Worm (Caenorhabditis elegans): Measurements from ENCODE around the gene R04D3.4.
"Not testable (repeated sequence)": the region's sequence is repeated elsewhere in the genome, so short reads cannot be mapped to it uniquely, and the experiment has no call there.

The R04D3.4 gene

ce11 chrX:13264550-13264949 lies 24.1 kb downstream of the R04D3.4 start (continued):
- TF ChIP-seq ces-1 (GFP tag; optimal IDR thresholded peaks at IDR 0.05) (no peak), T20F7.1 (GFP tag; optimal IDR thresholded peaks at IDR 0.05) (no peak), nhr-76 (tag; optimal IDR thresholded peaks at IDR 0.05) (no peak), daf-8 (GFP tag; IDR thresholded peaks at IDR 0.05) (0 out of 2 replicates have a peak, but pooled peaks have one; percentile 58)

ce11 chrX:13262195-13262594 lies 26.4 kb downstream of the R04D3.4 start, which contains the start of gene K09A11.1:
Gene K09A11.1 (plus strand): TSS chrX:13262495.
- TF ChIP-seq egl-43 (GFP tag; IDR thresholded peaks at IDR 0.05) (no peak), zip-11 (GFP tag; IDR thresholded peaks at IDR 0.05) (no peak), hif-1 (tag; optimal IDR thresholded peaks at IDR 0.05) (no peak), attf-4 (tag; optimal IDR thresholded peaks at IDR 0.05) (no peak), ceh-20 (GFP tag; IDR thresholded peaks at IDR 0.05) (no peak), T20F7.1 (GFP tag; optimal IDR thresholded peaks at IDR 0.05) (no peak), nhr-41 (GFP tag; IDR thresholded peaks at IDR 0.05) (no peak), ceh-28 (tag; optimal IDR thresholded peaks at IDR 0.05) (no peak), ctbp-1 (GFP tag; IDR thresholded peaks at IDR 0.05) (no peak), pqm-1 (tag; optimal IDR thresholded peaks at IDR 0.05) (no peak), lir-3 (tag; optimal IDR thresholded peaks at IDR 0.05) (no peak), dmd-8 (GFP tag; IDR thresholded peaks at IDR 0.05) (no peak), lin-39 (tag; optimal IDR thresholded peaks at IDR 0.05) (no peak), lin-38 (GFP tag; IDR thresholded peaks at IDR 0.05) (no peak), R02D3.7 (tag; optimal IDR thresholded peaks at IDR 0.05) (no peak), Y5F2A.4 (GFP tag; optimal IDR thresholded peaks at IDR 0.05) (no peak), F10B5.3 (tag; optimal IDR thresholded peaks at IDR 0.05) (no peak), madf-9 (GFP tag; conservative IDR thresholded peaks at IDR 0.05) (no peak)

DNA sequence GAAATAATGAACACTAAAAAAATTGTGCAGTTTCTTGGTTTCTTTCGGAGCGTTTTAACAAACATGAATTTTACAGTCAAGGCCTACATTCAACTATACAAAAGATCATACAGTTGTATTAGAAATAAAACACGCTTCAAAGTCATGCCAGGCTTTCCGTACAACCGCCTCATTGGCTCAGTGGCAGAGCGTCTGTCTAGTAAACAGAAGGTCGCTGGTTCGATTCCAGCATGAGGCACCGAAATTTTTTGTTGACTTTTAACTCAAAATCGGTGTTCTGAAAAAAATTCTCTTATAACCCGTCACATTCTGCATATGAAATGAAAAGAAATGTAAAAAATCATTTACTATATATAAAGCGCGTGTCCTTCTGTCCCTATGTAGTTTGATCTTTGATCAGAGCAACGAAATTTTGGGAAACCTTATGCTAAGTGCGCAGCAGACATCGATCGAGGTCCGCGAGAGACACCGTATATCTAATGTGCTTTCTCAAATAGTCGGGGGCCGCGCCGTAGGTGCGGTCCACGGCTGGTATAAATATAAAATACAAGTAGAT lies 27.5 kb downstream of the R04D3.4 start:
- TF ChIP-seq lin-38 (GFP tag; IDR thresholded peaks at IDR 0.05), result peak; percentile 62
- TF ChIP-seq lin-1 (GFP tag; IDR thresholded peaks at IDR 0.05), result 0 out of 2 replicates have a peak, but pooled peaks have one; percentile 15
- peak; percentile 55; the same call in 1 of the 2 replicates for TF ChIP-seq vab-7 (GFP tag; IDR thresholded peaks at IDR 0.05)
- TF ChIP-seq lim-7 (GFP tag; IDR thresholded peaks at IDR 0.05), result peak; percentile 70
- peak; percentile 4 for TF ChIP-seq pqm-1 (tag; optimal IDR thresholded peaks at IDR 0.05)
- TF ChIP-seq snpc-1.2 (GFP tag; IDR thresholded peaks at IDR 0.05), result peak; percentile 64; the same call in 1 of the 2 replicates
- TF ChIP-seq daf-16 (GFP tag; optimal IDR thresholded peaks at IDR 0.05), result peak in 1 of 2 experiments; percentile 51
- peak; percentile 85 for TF ChIP-seq daf-16 (tag; optimal IDR thresholded peaks at IDR 0.05)
- peak; percentile 27 for TF ChIP-seq nhr-48 (tag; optimal IDR thresholded peaks at IDR 0.05)
- TF ChIP-seq hlh-11 (tag; optimal IDR thresholded peaks at IDR 0.05), result peak; percentile 13
- TF ChIP-seq arid-1 (GFP tag; conservative IDR thresholded peaks at IDR 0.05), result 0 out of 2 replicates have a peak, but pooled peaks have one; percentile 33
- peak; percentile 59 for TF ChIP-seq dve-1 (tag; optimal IDR thresholded peaks at IDR 0.05; ENCODE audit: insufficient read depth)
- TF ChIP-seq mep-1 (tag; optimal IDR thresholded peaks at IDR 0.05), result peak; percentile 6
- peak; percentile 57; the same call in 1 of the 2 replicates for TF ChIP-seq pha-4 (GFP tag; IDR thresholded peaks at IDR 0.05)
- not testable (repeated sequence) for TF ChIP-seq pha-4 (tag; optimal IDR thresholded peaks at IDR 0.05)
- peak; percentile 49 for TF ChIP-seq mes-2 (tag; optimal IDR thresholded peaks at IDR 0.05; ENCODE audit: poor library complexity, severe bottlenecking)
- peak; percentile 46 for TF ChIP-seq dmd-6 (GFP tag; IDR thresholded peaks at IDR 0.05)
- TF ChIP-seq tra-1 (GFP tag; IDR thresholded peaks at IDR 0.05), result peak; percentile 61; the same call in 1 of the 2 replicates

All from whole organism, L4 larva.